Worm (Caenorhabditis elegans) whole organism, mixed stage, embryonic: ENCODE results near the gene spig-6.

Experiments used
- M03D4.4 ChIP-seq: sonication (generic microtip); optimal IDR thresholded peaks from 2 replicates; lab custom pipeline; 2017; ENCODE audit warnings: mild to moderate bottlenecking, missing genetic modification characterization, missing compliant biosample characterization
- blmp-1 ChIP-seq: fragments of 150-350 bp; optimal IDR thresholded peaks from 2 replicates; lab custom pipeline; 2014; ENCODE audit warnings: missing biosample characterization, missing genetic modification characterization
- ceh-43 ChIP-seq: fragments of 200-800 bp; sonication (Bioruptor generic); optimal IDR thresholded peaks from 2 replicates; lab custom pipeline; 2018; ENCODE audit warnings: mild to moderate bottlenecking, missing genetic modification characterization, moderate library complexity, missing compliant biosample characterization
- ceh-83 ChIP-seq: fragments of 200-800 bp; sonication (Bioruptor generic); optimal IDR thresholded peaks from 2 replicates; lab custom pipeline; 2018; ENCODE audit warnings: mild to moderate bottlenecking, missing genetic modification characterization, missing compliant biosample characterization
- ces-1 ChIP-seq: fragments of 150-350 bp; optimal IDR thresholded peaks from 2 replicates; lab custom pipeline; 2014; ENCODE audit warnings: missing biosample characterization, missing genetic modification reagents, missing genetic modification characterization
- cnd-1 ChIP-seq: fragments of 200-800 bp; sonication (Bioruptor generic); optimal IDR thresholded peaks from 2 replicates; lab custom pipeline; 2018; ENCODE audit warnings: mild to moderate bottlenecking, missing genetic modification characterization, missing compliant biosample characterization
- drap-1 ChIP-seq: fragments of 200-800 bp; sonication (Bioruptor generic); optimal IDR thresholded peaks from 3 replicates; lab custom pipeline; 2018; ENCODE audit warnings: mild to moderate bottlenecking, missing genetic modification characterization, missing compliant biosample characterization
- elt-1 ChIP-seq: sonication (generic microtip); optimal IDR thresholded peaks from 2 replicates; lab custom pipeline; 2017; ENCODE audit warnings: missing genetic modification characterization, mild to moderate bottlenecking, missing compliant biosample characterization, antibody characterized with exemption, moderate library complexity, borderline replicate concordance; ENCODE audit not compliant: insufficient read depth
- elt-3 ChIP-seq: fragments of 150-350 bp; optimal IDR thresholded peaks from 2 replicates; lab custom pipeline; 2014; ENCODE audit warnings: missing biosample characterization, missing genetic modification characterization
- flh-1 ChIP-seq: fragments of 200-800 bp; sonication (Bioruptor generic); optimal IDR thresholded peaks from 2 replicates; lab custom pipeline; 2018; ENCODE audit warnings: mild to moderate bottlenecking, missing genetic modification characterization, moderate library complexity, missing compliant biosample characterization
- ham-2 ChIP-seq: fragments of 200-800 bp; sonication (Bioruptor generic); optimal IDR thresholded peaks from 2 replicates; lab custom pipeline; 2018; ENCODE audit warnings: mild to moderate bottlenecking, missing genetic modification characterization, missing compliant biosample characterization
- hlh-1 ChIP-seq: fragments of 150-350 bp; optimal IDR thresholded peaks from 2 replicates; lab custom pipeline; 2014; ENCODE audit warnings: missing biosample characterization, missing genetic modification reagents, missing genetic modification characterization
- lin-13 ChIP-seq: fragments of 150-350 bp; optimal IDR thresholded peaks from 2 replicates; lab custom pipeline; 2014; ENCODE audit warnings: missing biosample characterization, missing genetic modification characterization
- lsy-2 ChIP-seq: fragments of 150-350 bp; optimal IDR thresholded peaks from 2 replicates; lab custom pipeline; 2014; ENCODE audit warnings: missing biosample characterization, missing genetic modification characterization
- mab-5 ChIP-seq: fragments of 150-350 bp; optimal IDR thresholded peaks from 2 replicates; lab custom pipeline; 2014; ENCODE audit warnings: missing biosample characterization, missing genetic modification characterization
- mep-1 ChIP-seq: fragments of 150-350 bp; optimal IDR thresholded peaks from 2 replicates; lab custom pipeline; 2017; ENCODE audit warnings: missing biosample characterization, missing genetic modification reagents, missing genetic modification characterization, inconsistent platforms
- mls-2 ChIP-seq: sonication (generic microtip); optimal IDR thresholded peaks from 2 replicates; lab custom pipeline; 2016; ENCODE audit warnings: mild to moderate bottlenecking, missing genetic modification characterization, moderate library complexity, missing compliant biosample characterization
- nhr-12 ChIP-seq: fragments of 150-350 bp; optimal IDR thresholded peaks from 2 replicates; lab custom pipeline; 2014; ENCODE audit warnings: missing biosample characterization, missing genetic modification characterization
- nhr-237 ChIP-seq: fragments of 150-350 bp; optimal IDR thresholded peaks from 2 replicates; lab custom pipeline; 2014; ENCODE audit warnings: missing biosample characterization, missing genetic modification characterization
- nhr-28 ChIP-seq: fragments of 150-350 bp; optimal IDR thresholded peaks from 2 replicates; lab custom pipeline; 2014; ENCODE audit warnings: missing biosample characterization, missing genetic modification characterization
- nhr-76 ChIP-seq: sonication (generic microtip); optimal IDR thresholded peaks from 2 replicates; lab custom pipeline; 2017; ENCODE audit warnings: missing biosample characterization, missing genetic modification characterization
- pha-4 ChIP-seq: fragments of 150-350 bp; optimal IDR thresholded peaks from 2 replicates; lab custom pipeline; 2018; ENCODE audit warnings: missing biosample characterization, missing genetic modification reagents, missing genetic modification characterization
- sem-2 ChIP-seq: fragments of 200-800 bp; sonication (Bioruptor generic); optimal IDR thresholded peaks from 2 replicates; lab custom pipeline; 2018; ENCODE audit warnings: mild to moderate bottlenecking, missing genetic modification characterization, missing compliant biosample characterization
- snpc-4 ChIP-seq: fragments of 150-350 bp; optimal IDR thresholded peaks from 2 replicates; lab custom pipeline; 2014; ENCODE audit warnings: missing biosample characterization, missing genetic modification characterization
- sptf-1 ChIP-seq: sonication (generic microtip); optimal IDR thresholded peaks from 2 replicates; lab custom pipeline; 2017; ENCODE audit warnings: mild to moderate bottlenecking, missing genetic modification characterization, moderate library complexity, missing compliant biosample characterization
- tbx-8 ChIP-seq: fragments of 200-800 bp; sonication (Bioruptor generic); optimal IDR thresholded peaks from 2 replicates; lab custom pipeline; 2018; ENCODE audit warnings: mild to moderate bottlenecking, missing genetic modification characterization, moderate library complexity, missing compliant biosample characterization
- unc-120 ChIP-seq: sonication (generic microtip); optimal IDR thresholded peaks from 2 replicates; lab custom pipeline; 2017; ENCODE audit warnings: missing genetic modification characterization, missing compliant biosample characterization; ENCODE audit not compliant: poor library complexity, severe bottlenecking
- unc-39 ChIP-seq: fragments of 150-350 bp; optimal IDR thresholded peaks from 2 replicates; lab custom pipeline; 2014; ENCODE audit warnings: missing biosample characterization, missing genetic modification characterization
- unc-62 ChIP-seq: fragments of 150-350 bp; optimal IDR thresholded peaks from 2 replicates; lab custom pipeline; 2014; ENCODE audit warnings: missing biosample characterization, missing genetic modification reagents, missing genetic modification characterization
- zip-8 ChIP-seq: fragments of 150-350 bp; optimal IDR thresholded peaks from 2 replicates; lab custom pipeline; 2014; ENCODE audit warnings: missing biosample characterization, missing genetic modification characterization
- ztf-11 ChIP-seq: fragments of 150-350 bp; optimal IDR thresholded peaks from 2 replicates; lab custom pipeline; 2014; ENCODE audit warnings: missing biosample characterization, missing genetic modification characterization

spig-6 gene

DNA sequence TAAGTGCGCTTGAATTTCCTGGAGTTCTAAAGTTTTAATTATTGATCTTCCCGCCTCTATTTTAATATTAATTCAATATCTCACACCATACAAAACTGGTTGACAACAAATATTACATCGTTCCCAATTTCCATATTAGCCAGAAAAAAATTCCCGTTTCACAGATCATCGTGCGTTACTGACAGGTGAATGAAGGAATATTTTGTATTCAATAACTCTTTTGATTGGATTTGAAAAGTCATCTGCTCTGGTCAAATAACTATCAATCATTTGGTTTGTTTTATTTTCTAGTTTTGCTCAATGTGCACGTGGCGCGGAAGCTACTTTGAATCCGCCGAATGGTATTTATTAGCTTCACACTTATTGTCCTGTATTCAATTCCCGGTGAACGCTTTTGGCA, 2.3 kb downstream of the spig-6 start, which contains the start of gene srh-139:
Gene srh-139 (plus strand): TSS at position 301 of the 400 bp plus-strand sequence.
- no peak for TF ChIP-seq pha-4 (tag; lab: Kevin White, UChicago)
- no peak for TF ChIP-seq nhr-12
- TF ChIP-seq elt-1 (tag; lab: Kevin White, UChicago) = no peak
- no peak for TF ChIP-seq sptf-1 (tag; lab: Kevin White, UChicago)
- TF ChIP-seq elt-3 = no peak
- no peak for TF ChIP-seq lin-13 (tag; lab: Kevin White, UChicago)
- no peak for TF ChIP-seq lsy-2
- TF ChIP-seq ceh-43 (GFP tag; lab: Kevin White, UChicago) = no peak
- TF ChIP-seq unc-39 (tag; lab: Kevin White, UChicago) = no peak
- no peak for TF ChIP-seq blmp-1 (tag; lab: Kevin White, UChicago)
- TF ChIP-seq unc-120 (tag; lab: Kevin White, UChicago) = no peak
- TF ChIP-seq zip-8 (tag; lab: Kevin White, UChicago) = no peak
- TF ChIP-seq ham-2 (GFP tag; lab: Kevin White, UChicago) = no peak
- TF ChIP-seq nhr-237 (tag; lab: Kevin White, UChicago) = no peak

DNA sequence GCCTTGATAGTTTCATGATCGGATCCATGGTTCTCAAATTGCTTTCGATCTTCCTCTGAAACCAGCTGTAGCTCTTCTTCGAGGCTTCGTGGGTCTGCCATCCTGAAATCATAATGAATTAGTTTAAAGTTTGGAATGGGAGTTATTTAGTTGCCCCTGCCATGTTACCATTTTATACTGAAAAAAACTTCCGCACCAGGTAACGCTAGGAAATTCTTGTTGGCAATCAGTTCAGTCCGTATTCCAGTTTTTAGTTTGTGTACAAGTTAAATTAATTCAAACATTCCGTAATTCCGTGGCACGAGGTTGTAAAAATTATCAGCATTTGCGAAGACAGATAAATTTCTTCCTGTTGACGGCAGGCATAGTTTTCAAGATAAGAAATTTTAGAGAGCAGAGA, 6.1 kb downstream of the spig-6 start, which contains the start of gene Y32B12A.5:
Gene Y32B12A.5 (minus strand): TSS at position 101 of the 400 bp plus-strand sequence.
- TF ChIP-seq drap-1 (GFP tag; lab: Kevin White, UChicago) (no peak), nhr-76 (tag; lab: Kevin White, UChicago) (no peak), nhr-28 (tag; lab: Kevin White, UChicago) (no peak), lin-13 (tag; lab: Kevin White, UChicago) (no peak)
- TF ChIP-seq, all 35 proteins: peak for 0

DNA sequence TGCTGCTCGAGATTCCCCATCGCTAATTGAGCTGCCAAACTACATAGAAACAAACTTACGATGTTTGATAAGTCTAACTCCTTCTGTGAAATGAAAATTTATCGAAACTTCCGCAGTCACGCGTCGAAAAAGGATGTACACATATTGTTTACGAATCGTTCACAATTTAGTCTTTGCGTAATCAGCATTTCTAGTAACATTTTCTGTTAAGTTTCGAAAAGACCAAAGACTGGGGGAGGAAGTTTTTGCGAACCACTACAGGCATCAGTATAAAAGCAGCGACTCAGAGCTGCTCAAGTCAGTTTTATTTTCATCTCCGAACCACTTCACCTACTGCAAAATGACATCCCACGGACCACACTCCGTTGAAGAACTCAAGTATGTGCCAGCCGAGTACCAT, 6.8 kb downstream of the spig-6 start, which contains the start of gene sqst-4:
Gene sqst-4 (plus strand): TSS at position 301 of the 400 bp plus-strand sequence.
- TF ChIP-seq mep-1 (no peak), blmp-1 (tag; lab: Kevin White, UChicago) (no peak), ceh-83 (GFP tag; lab: Kevin White, UChicago) (no peak), nhr-28 (tag; lab: Kevin White, UChicago) (no peak), nhr-12 (no peak), flh-1 (GFP tag; lab: Kevin White, UChicago) (no peak), hlh-1 (tag; lab: Kevin White, UChicago) (no peak), lsy-2 (no peak), ztf-11 (tag; lab: Kevin White, UChicago) (no peak), mab-5 (tag; lab: Kevin White, UChicago) (no peak), sptf-1 (tag; lab: Kevin White, UChicago) (no peak), mls-2 (no peak), zip-8 (tag; lab: Kevin White, UChicago) (no peak), tbx-8 (no peak), sem-2 (GFP tag; lab: Kevin White, UChicago) (no peak)

DNA sequence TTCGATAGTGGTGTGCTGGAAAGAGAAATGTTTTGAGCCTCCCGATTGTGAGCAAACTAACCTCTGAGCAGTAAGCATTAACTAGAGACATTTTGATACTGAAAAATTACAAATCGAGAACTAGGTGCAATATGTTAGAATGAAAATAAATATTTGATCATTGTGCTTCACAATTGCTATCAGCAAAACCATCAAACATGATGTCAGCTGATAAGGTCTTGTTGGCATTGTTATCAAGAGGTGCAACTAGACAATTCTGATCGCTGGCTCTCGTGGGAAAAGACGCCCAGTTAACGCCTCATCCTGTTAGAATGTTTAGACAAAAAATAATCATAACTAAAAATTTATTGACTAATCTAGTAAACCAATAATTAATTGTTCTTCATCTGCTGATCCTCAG, 13.0 kb downstream of the spig-6 start, which contains the start of gene comt-2:
Gene comt-2 (minus strand): TSS at position 131 of the 400 bp plus-strand sequence.
- TF ChIP-seq drap-1 (GFP tag; lab: Kevin White, UChicago) (no peak), ceh-83 (GFP tag; lab: Kevin White, UChicago) (no peak), mep-1 (no peak), sptf-1 (tag; lab: Kevin White, UChicago) (no peak), zip-8 (tag; lab: Kevin White, UChicago) (no peak), snpc-4 (tag; lab: Kevin White, UChicago) (no peak), nhr-76 (tag; lab: Kevin White, UChicago) (no peak), M03D4.4 (tag; lab: Kevin White, UChicago) (no peak), lsy-2 (no peak), unc-120 (tag; lab: Kevin White, UChicago) (no peak), pha-4 (tag; lab: Kevin White, UChicago) (no peak), lin-13 (tag; lab: Kevin White, UChicago) (no peak), ces-1 (no peak), cnd-1 (tag; lab: Kevin White, UChicago) (no peak), mls-2 (no peak), mab-5 (tag; lab: Kevin White, UChicago) (no peak), unc-62 (no peak), ztf-11 (tag; lab: Kevin White, UChicago) (no peak), elt-1 (tag; lab: Kevin White, UChicago) (no peak)
- TF ChIP-seq, all 35 proteins: peak for 0
